Fruit fly (Drosophila melanogaster) whole organism, embryonic: Measurements from ENCODE around the gene mTTF.

Source experiments
- Adf1 ChIP-seq: fragments of 200-800 bp; sonication (Bioruptor generic); IDR thresholded peaks from 2 replicates; pipeline ENCODE4 v1.3.6; 2022; ENCODE audit warnings: missing biosample characterization, missing genetic modification characterization
- Bgb ChIP-seq: fragments of 200-800 bp; sonication (Bioruptor generic); IDR thresholded peaks from 2 replicates; pipeline ENCODE4 v1.3.6; 2022; ENCODE audit warnings: missing biosample characterization, missing genetic modification characterization; ENCODE audit not compliant: partially characterized antibody
- CG10209 ChIP-seq: fragments of 200-800 bp; sonication (Bioruptor generic); optimal IDR thresholded peaks from 3 replicates; lab custom pipeline; 2017; ENCODE audit warnings: missing biosample characterization, mild to moderate bottlenecking, missing genetic modification characterization, missing genetic modification reagents
- CG10431 ChIP-seq: fragments of 200-800 bp; sonication (Bioruptor generic); optimal IDR thresholded peaks from 3 replicates; lab custom pipeline; 2018; ENCODE audit warnings: missing biosample characterization, mild to moderate bottlenecking, missing genetic modification characterization
- CG10959 ChIP-seq: fragments of 200-800 bp; sonication (Bioruptor generic); IDR thresholded peaks from 2 replicates; pipeline ENCODE4 v1.3.6; 2022; ENCODE audit warnings: missing biosample characterization, missing genetic modification characterization
- CG11723 ChIP-seq: fragments of 200-800 bp; sonication (Bioruptor generic); optimal IDR thresholded peaks from 2 replicates; lab custom pipeline; 2017; ENCODE audit warnings: missing biosample characterization, mild to moderate bottlenecking, missing genetic modification characterization
- CG12744 ChIP-seq: fragments of 200-800 bp; sonication (Bioruptor generic); optimal IDR thresholded peaks from 2 replicates; lab custom pipeline; 2016; ENCODE audit warnings: missing biosample characterization, missing genetic modification characterization
- CG15011 ChIP-seq: fragments of 200-800 bp; sonication (Bioruptor generic); optimal IDR thresholded peaks from 3 replicates; lab custom pipeline; 2018; ENCODE audit warnings: missing biosample characterization, mild to moderate bottlenecking, missing genetic modification characterization
- CG15514 ChIP-seq: fragments of 200-800 bp; sonication (Bioruptor generic); optimal IDR thresholded peaks from 3 replicates; lab custom pipeline; 2017; ENCODE audit warnings: missing biosample characterization, missing genetic modification characterization, mild to moderate bottlenecking, moderate library complexity, missing genetic modification reagents
- CG1602 ChIP-seq: fragments of 200-800 bp; sonication (Bioruptor generic); optimal IDR thresholded peaks from 3 replicates; lab custom pipeline; 2016; ENCODE audit warnings: missing biosample characterization, missing genetic modification characterization
- CG1603 ChIP-seq: fragments of 200-800 bp; sonication (Bioruptor generic); optimal IDR thresholded peaks from 2 replicates; lab custom pipeline; 2019; ENCODE audit warnings: missing biosample characterization, mild to moderate bottlenecking, missing genetic modification characterization, moderate library complexity
- CG17328 ChIP-seq: fragments of 200-800 bp; sonication (Bioruptor generic); IDR thresholded peaks from 2 replicates; pipeline ENCODE4 v1.3.6; 2022; ENCODE audit warnings: missing biosample characterization, missing genetic modification characterization
- CG2116 ChIP-seq: fragments of 200-800 bp; sonication (Bioruptor generic); optimal IDR thresholded peaks from 3 replicates; lab custom pipeline; 2018; ENCODE audit warnings: missing biosample characterization, mild to moderate bottlenecking, missing genetic modification characterization
- CG32767 ChIP-seq: fragments of 200-800 bp; sonication (Bioruptor generic); IDR thresholded peaks from 2 replicates; pipeline ENCODE4 v1.3.6; 2022; ENCODE audit warnings: missing biosample characterization, missing genetic modification characterization
- CG33213 ChIP-seq: fragments of 200-800 bp; sonication (Bioruptor generic); optimal IDR thresholded peaks from 3 replicates; lab custom pipeline; 2016; ENCODE audit warnings: missing biosample characterization, missing genetic modification characterization
- CG34376 ChIP-seq: fragments of 200-800 bp; sonication (Bioruptor generic); optimal IDR thresholded peaks from 2 replicates; lab custom pipeline; 2018; ENCODE audit warnings: missing biosample characterization, mild to moderate bottlenecking, missing genetic modification characterization
- CG42726 ChIP-seq: fragments of 200-800 bp; sonication (Bioruptor generic); IDR thresholded peaks from 2 replicates; pipeline ENCODE4 v1.3.6; 2022; ENCODE audit warnings: missing biosample characterization, missing genetic modification characterization; ENCODE audit not compliant: partially characterized antibody
- CG4360 ChIP-seq: fragments of 200-800 bp; sonication (Bioruptor generic); IDR thresholded peaks from 2 replicates; pipeline ENCODE4 v1.3.6; 2022; ENCODE audit warnings: missing biosample characterization, missing genetic modification characterization
- CG6272 ChIP-seq: fragments of 200-800 bp; sonication (Bioruptor generic); IDR thresholded peaks from 2 replicates; pipeline ENCODE4 v1.3.6; 2022; ENCODE audit warnings: missing biosample characterization, missing genetic modification characterization
- CG7839 ChIP-seq: fragments of 200-800 bp; sonication (Bioruptor generic); optimal IDR thresholded peaks from 3 replicates; lab custom pipeline; 2018; ENCODE audit warnings: missing biosample characterization, mild to moderate bottlenecking, missing genetic modification characterization, moderate library complexity
- CG8359 ChIP-seq: fragments of 200-800 bp; sonication (Bioruptor generic); optimal IDR thresholded peaks from 2 replicates; lab custom pipeline; 2017; ENCODE audit warnings: missing biosample characterization, mild to moderate bottlenecking, missing genetic modification characterization, borderline replicate concordance
- CG8944 ChIP-seq: fragments of 200-800 bp; sonication (Bioruptor generic); optimal IDR thresholded peaks from 3 replicates; lab custom pipeline; 2016; ENCODE audit warnings: missing biosample characterization, missing genetic modification characterization
- Dad ChIP-seq: fragments of 200-800 bp; sonication (Bioruptor generic); optimal IDR thresholded peaks from 3 replicates; lab custom pipeline; 2016; ENCODE audit warnings: missing biosample characterization, missing genetic modification characterization
- Hmr ChIP-seq: fragments of 200-800 bp; sonication (Bioruptor generic); optimal IDR thresholded peaks from 3 replicates; lab custom pipeline; 2017; ENCODE audit warnings: mild to moderate bottlenecking, missing biosample characterization, missing genetic modification reagents, missing genetic modification characterization
- MESR4 ChIP-seq: fragments of 200-800 bp; sonication (Bioruptor generic); optimal IDR thresholded peaks from 2 replicates; lab custom pipeline; 2018; ENCODE audit warnings: missing biosample characterization, mild to moderate bottlenecking, missing genetic modification characterization, moderate library complexity
- Rfx ChIP-seq: fragments of 200-800 bp; sonication (Bioruptor generic); IDR thresholded peaks from 2 replicates; pipeline ENCODE4 v1.3.6; 2022; ENCODE audit warnings: missing biosample characterization, missing genetic modification characterization
- Sox102F ChIP-seq: fragments of 200-800 bp; sonication (Bioruptor generic); optimal IDR thresholded peaks from 2 replicates; lab custom pipeline; 2018; ENCODE audit warnings: missing biosample characterization, mild to moderate bottlenecking, missing genetic modification characterization, moderate library complexity
- Tbp ChIP-seq: fragments of >200 bp; optimal IDR thresholded peaks from 2 replicates; lab custom pipeline; 2018; ENCODE audit warnings: missing biosample characterization, missing genetic modification characterization
- Vsx1 ChIP-seq: fragments of 200-800 bp; sonication (Bioruptor generic); optimal IDR thresholded peaks from 2 replicates; lab custom pipeline; 2017; ENCODE audit warnings: missing biosample characterization, mild to moderate bottlenecking, missing genetic modification characterization, missing genetic modification reagents
- abd-A ChIP-seq: fragments of 200-800 bp; sonication (Bioruptor generic); optimal IDR thresholded peaks from 3 replicates; lab custom pipeline; 2019; ENCODE audit warnings: missing biosample characterization, mild to moderate bottlenecking, missing genetic modification characterization, moderate library complexity
- crc ChIP-seq: fragments of 200-800 bp; sonication (Bioruptor generic); optimal IDR thresholded peaks from 2 replicates; lab custom pipeline; 2016; ENCODE audit warnings: missing biosample characterization, missing genetic modification characterization
- eve ChIP-seq, 2 experiments: fragments of >200 bp; optimal IDR thresholded peaks; 2 replicates each; lab custom pipeline; 2017; ENCODE audit warnings: missing biosample characterization in 2 of 2, missing genetic modification characterization in 2 of 2
- gt ChIP-seq: fragments of 200-800 bp; sonication (Bioruptor generic); IDR thresholded peaks from 2 replicates; pipeline ENCODE4 v1.3.6; 2022; ENCODE audit warnings: missing biosample characterization, missing genetic modification characterization
- jigr1 ChIP-seq: fragments of 200-800 bp; sonication (Bioruptor generic); IDR thresholded peaks from 3 replicates; pipeline ENCODE4 v1.3.6; 2022; ENCODE audit warnings: missing biosample characterization, missing genetic modification characterization
- jumu ChIP-seq: fragments of 200-800 bp; sonication (Bioruptor generic); optimal IDR thresholded peaks from 3 replicates; lab custom pipeline; 2016; ENCODE audit warnings: missing biosample characterization, missing genetic modification characterization
- kni ChIP-seq: fragments of 200-800 bp; sonication (Bioruptor generic); optimal IDR thresholded peaks from 3 replicates; lab custom pipeline; 2017; ENCODE audit warnings: mild to moderate bottlenecking, missing biosample characterization, missing genetic modification reagents, missing genetic modification characterization
- lola ChIP-seq, 3 experiments: fragments of >200 bp in 2 of 3; fragments of 200-800 bp in 1 of 3; sonication (Bioruptor generic) in 1 of 3; optimal IDR thresholded peaks; 2 replicates each; lab custom pipeline; 2017 to 2019; ENCODE audit warnings: missing biosample characterization in 3 of 3, missing genetic modification characterization in 3 of 3, mild to moderate bottlenecking in 1 of 3, moderate library complexity in 1 of 3
- nerfin-1 ChIP-seq: fragments of 200-800 bp; sonication (Bioruptor generic); optimal IDR thresholded peaks from 3 replicates; lab custom pipeline; 2019; ENCODE audit warnings: missing biosample characterization, mild to moderate bottlenecking, missing genetic modification characterization, moderate library complexity
- onecut ChIP-seq: fragments of 200-800 bp; sonication (Bioruptor generic); IDR thresholded peaks from 2 replicates; pipeline ENCODE4 v1.3.6; 2022; ENCODE audit warnings: missing biosample characterization, missing genetic modification characterization
- prd ChIP-seq, 3 experiments: fragments of >200 bp in 2 of 3; fragments of 200-800 bp in 1 of 3; sonication (Bioruptor generic) in 1 of 3; optimal IDR thresholded peaks in 2 of 3; IDR thresholded peaks in 1 of 3; 2 replicates in 2 of 3; 3 replicates in 1 of 3; pipeline versions ENCODE4 v1.3.6 to Lab custom; 2017 to 2022; ENCODE audit warnings: missing biosample characterization in 1 of 3, missing genetic modification characterization in 1 of 3
- row ChIP-seq: fragments of 200-800 bp; sonication (Bioruptor generic); IDR thresholded peaks from 3 replicates; pipeline ENCODE4 v1.3.6; 2022; ENCODE audit warnings: missing biosample characterization, missing genetic modification characterization
- run ChIP-seq: fragments of 200-800 bp; sonication (Bioruptor generic); optimal IDR thresholded peaks from 3 replicates; lab custom pipeline; 2018; ENCODE audit warnings: missing biosample characterization, mild to moderate bottlenecking, missing genetic modification characterization
- shn ChIP-seq: fragments of 200-800 bp; sonication (Bioruptor generic); optimal IDR thresholded peaks from 3 replicates; lab custom pipeline; 2016; ENCODE audit warnings: missing biosample characterization, missing genetic modification characterization
- sima ChIP-seq: fragments of 200-800 bp; sonication (Bioruptor generic); optimal IDR thresholded peaks from 2 replicates; lab custom pipeline; 2016; ENCODE audit warnings: missing biosample characterization, missing genetic modification characterization
- sob ChIP-seq: fragments of 200-800 bp; sonication (Bioruptor generic); IDR thresholded peaks from 2 replicates; pipeline ENCODE4 v1.3.6; 2022; ENCODE audit warnings: missing biosample characterization, missing genetic modification characterization
- tin ChIP-seq: fragments of 200-800 bp; sonication (Bioruptor generic); optimal IDR thresholded peaks from 3 replicates; lab custom pipeline; 2016; ENCODE audit warnings: missing biosample characterization, missing genetic modification characterization
- unpg ChIP-seq: fragments of 200-800 bp; sonication (Bioruptor generic); optimal IDR thresholded peaks from 3 replicates; lab custom pipeline; 2018; ENCODE audit warnings: missing biosample characterization, mild to moderate bottlenecking, missing genetic modification characterization, moderate library complexity
- zfh2 ChIP-seq: fragments of 200-800 bp; sonication (Bioruptor generic); optimal IDR thresholded peaks from 2 replicates; lab custom pipeline; 2016; ENCODE audit warnings: missing biosample characterization, missing genetic modification characterization

Gene mTTF

DNA sequence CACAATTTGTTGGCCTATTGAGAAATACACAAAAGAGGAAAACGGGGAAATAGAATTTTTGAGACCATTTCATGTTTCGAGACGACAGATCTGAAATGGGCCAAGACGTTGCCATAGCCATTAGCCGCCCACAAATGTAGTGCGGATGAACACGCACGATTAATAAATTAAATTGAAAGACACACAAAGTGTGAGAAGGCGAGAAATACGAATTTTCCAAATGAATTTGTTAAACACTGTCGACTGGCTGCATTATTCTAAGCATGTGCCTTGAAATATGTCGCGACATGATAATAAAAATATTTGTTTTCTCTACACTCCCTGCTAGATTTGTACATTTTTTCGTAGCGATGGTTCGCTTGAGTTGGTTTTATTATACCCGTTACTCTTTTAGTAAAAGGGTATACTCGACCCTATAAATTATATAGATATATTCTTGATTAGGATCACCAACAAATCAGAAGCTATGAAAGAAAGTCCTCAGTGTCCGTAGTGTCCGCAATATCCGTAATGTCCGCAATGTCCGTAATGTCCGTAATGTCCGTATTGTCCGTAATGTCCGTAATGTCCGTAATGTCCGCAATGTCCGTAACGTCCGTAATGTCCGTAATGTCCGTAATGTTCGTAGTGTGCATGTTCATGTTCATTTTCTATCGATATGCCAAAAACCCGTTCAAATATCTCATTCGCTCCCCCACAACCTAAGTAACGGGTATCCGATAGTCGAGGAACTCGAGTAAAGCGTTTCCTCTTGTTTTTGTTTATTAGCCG is 28.1 kb upstream of the mTTF start (continued):
- TF ChIP-seq CG7839 (tag; lab: Kevin White, UChicago): peak; percentile 71
- TF ChIP-seq CG10431: no peak
- TF ChIP-seq Vsx1 (GFP tag; lab: Kevin White, UChicago): no peak
- no peak for TF ChIP-seq run (tag; lab: Kevin White, UChicago)
- no peak for TF ChIP-seq prd (optimal IDR thresholded peaks at IDR 0.05; lab: Kevin White, UChicago)
- peak; percentile 52 for TF ChIP-seq prd (GFP tag; IDR thresholded peaks at IDR 0.05; lab: Robert Waterston, UW)
- TF ChIP-seq Dad: no peak
- TF ChIP-seq CG15514: no peak
- TF ChIP-seq eve (GFP tag; optimal IDR thresholded peaks at IDR 0.05; lab: Kevin White, UChicago): no peak
- TF ChIP-seq abd-A (tag; lab: Kevin White, UChicago): peak; percentile 9
- no peak for TF ChIP-seq CG33213 (GFP tag; lab: Kevin White, UChicago)
- TF ChIP-seq CG8359 (GFP tag; lab: Kevin White, UChicago): no peak
- no peak for TF ChIP-seq CG6272
- TF ChIP-seq CG12744 (GFP tag; lab: Kevin White, UChicago): no peak
- no peak for TF ChIP-seq onecut (GFP tag; lab: Robert Waterston, UW)
- TF ChIP-seq Bgb (GFP tag; lab: Robert Waterston, UW): peak; percentile 40; the same call in 1 of the 2 replicates
- TF ChIP-seq CG8944 (GFP tag; lab: Kevin White, UChicago): peak; percentile 12
- TF ChIP-seq CG15011 (GFP tag; lab: Kevin White, UChicago): peak; percentile 40
- peak; percentile 27 for TF ChIP-seq Sox102F (GFP tag; lab: Kevin White, UChicago)
- 0 out of 3 replicates have a peak, but pooled peaks have one; percentile 21 for TF ChIP-seq jigr1 (GFP tag; lab: Robert Waterston, UW)
- TF ChIP-seq lola (GFP tag; optimal IDR thresholded peaks at IDR 0.05; lab: Kevin White, UChicago): peak in 1 of 3 experiments; percentile 15
- TF ChIP-seq Hmr (GFP tag; lab: Kevin White, UChicago): no peak
- peak; percentile 16 for TF ChIP-seq tin (GFP tag; lab: Kevin White, UChicago)
- TF ChIP-seq CG11723: peak; percentile 11
- peak; percentile 18; the same call in 1 of the 2 replicates for TF ChIP-seq gt (GFP tag; lab: Robert Waterston, UW)
- TF ChIP-seq kni (GFP tag; lab: Kevin White, UChicago): no peak
- no peak for TF ChIP-seq CG42726 (GFP tag; lab: Robert Waterston, UW)
- TF ChIP-seq Adf1: no peak
- TF ChIP-seq MESR4 (GFP tag; lab: Kevin White, UChicago): no peak
- peak; percentile 3 for TF ChIP-seq shn (GFP tag; lab: Kevin White, UChicago)
- TF ChIP-seq crc (GFP tag; lab: Kevin White, UChicago): no peak
- peak; percentile 34; the same call in 1 of the 2 replicates for TF ChIP-seq sob (GFP tag; lab: Robert Waterston, UW)
- no peak for TF ChIP-seq unpg (GFP tag; lab: Kevin White, UChicago)
- TF ChIP-seq jumu: peak; percentile 28
- no peak for TF ChIP-seq CG32767 (GFP tag; lab: Robert Waterston, UW)
- TF ChIP-seq CG10959: no peak
- no peak; the same call in 1 of the 2 replicates for TF ChIP-seq CG17328 (GFP tag; lab: Robert Waterston, UW)
- TF ChIP-seq CG2116 (GFP tag; lab: Kevin White, UChicago): peak; percentile 10
- peak; percentile 25 for TF ChIP-seq CG1602 (GFP tag; lab: Kevin White, UChicago)
- peak; percentile 61 for TF ChIP-seq row (GFP tag; lab: Robert Waterston, UW)
- no peak for TF ChIP-seq Tbp (GFP tag; lab: Kevin White, UChicago)
- no peak for TF ChIP-seq sima (GFP tag; lab: Kevin White, UChicago)
- TF ChIP-seq nerfin-1: peak; percentile 5
- peak; percentile 30 for TF ChIP-seq CG1603
- TF ChIP-seq CG4360: 0 out of 2 replicates have a peak, but pooled peaks have one; percentile 11
- peak; percentile 45 for TF ChIP-seq CG10209 (GFP tag; lab: Kevin White, UChicago)
- TF ChIP-seq zfh2 (GFP tag; lab: Kevin White, UChicago): peak; percentile 34
- peak; percentile 54 for TF ChIP-seq Rfx (GFP tag; lab: Robert Waterston, UW)
- no peak for TF ChIP-seq CG34376 (GFP tag; lab: Kevin White, UChicago)
